Worm (Caenorhabditis elegans) whole organism, late embryonic: ENCODE measurements around the gene srbc-58.
A peak's percentile ranks its signal among the peaks of the same experiment; 100 is the strongest.

Experiments used
- ama-1 ChIP-seq: fragments of 150-350 bp; optimal IDR thresholded peaks from 2 replicates; lab custom pipeline; 2014
- dmd-4 ChIP-seq: sonication (generic microtip); optimal IDR thresholded peaks from 2 replicates; lab custom pipeline; 2016; ENCODE audit warnings: borderline replicate concordance, missing genetic modification characterization, missing compliant biosample characterization
- elt-2 ChIP-seq: sonication (generic microtip); optimal IDR thresholded peaks from 2 replicates; lab custom pipeline; 2016; ENCODE audit warnings: missing genetic modification reagents, missing genetic modification characterization, missing compliant biosample characterization
- elt-4 ChIP-seq: sonication (generic microtip); optimal IDR thresholded peaks from 2 replicates; lab custom pipeline; 2016; ENCODE audit warnings: missing genetic modification characterization, missing compliant biosample characterization
- eyg-1 ChIP-seq: sonication (generic microtip); optimal IDR thresholded peaks from 2 replicates; lab custom pipeline; 2016; ENCODE audit warnings: missing genotype, missing genetic modification characterization, missing compliant biosample characterization
- fax-1 ChIP-seq: sonication (generic microtip); optimal IDR thresholded peaks from 2 replicates; lab custom pipeline; 2016; ENCODE audit warnings: missing genotype, missing genetic modification characterization, missing compliant biosample characterization
- nfya-1 ChIP-seq: sonication (generic microtip); optimal IDR thresholded peaks from 2 replicates; lab custom pipeline; 2017; ENCODE audit warnings: missing genetic modification characterization, mild to moderate bottlenecking, missing compliant biosample characterization, antibody characterized with exemption, moderate library complexity
- pat-9 ChIP-seq: fragments of 200-800 bp; sonication (Bioruptor generic); optimal IDR thresholded peaks from 2 replicates; lab custom pipeline; 2018; ENCODE audit warnings: mild to moderate bottlenecking, missing genetic modification characterization, moderate library complexity, missing compliant biosample characterization
- pqm-1 ChIP-seq: sonication (generic microtip); optimal IDR thresholded peaks from 2 replicates; lab custom pipeline; 2016; ENCODE audit warnings: missing genetic modification characterization, missing compliant biosample characterization
- sox-4 ChIP-seq: sonication (generic microtip); optimal IDR thresholded peaks from 2 replicates; lab custom pipeline; 2017; ENCODE audit warnings: mild to moderate bottlenecking, missing genetic modification characterization, inconsistent platforms, missing compliant biosample characterization
- unc-42 ChIP-seq: sonication (generic microtip); optimal IDR thresholded peaks from 2 replicates; lab custom pipeline; 2016; ENCODE audit warnings: missing genotype, missing genetic modification characterization, missing compliant biosample characterization

DNA sequence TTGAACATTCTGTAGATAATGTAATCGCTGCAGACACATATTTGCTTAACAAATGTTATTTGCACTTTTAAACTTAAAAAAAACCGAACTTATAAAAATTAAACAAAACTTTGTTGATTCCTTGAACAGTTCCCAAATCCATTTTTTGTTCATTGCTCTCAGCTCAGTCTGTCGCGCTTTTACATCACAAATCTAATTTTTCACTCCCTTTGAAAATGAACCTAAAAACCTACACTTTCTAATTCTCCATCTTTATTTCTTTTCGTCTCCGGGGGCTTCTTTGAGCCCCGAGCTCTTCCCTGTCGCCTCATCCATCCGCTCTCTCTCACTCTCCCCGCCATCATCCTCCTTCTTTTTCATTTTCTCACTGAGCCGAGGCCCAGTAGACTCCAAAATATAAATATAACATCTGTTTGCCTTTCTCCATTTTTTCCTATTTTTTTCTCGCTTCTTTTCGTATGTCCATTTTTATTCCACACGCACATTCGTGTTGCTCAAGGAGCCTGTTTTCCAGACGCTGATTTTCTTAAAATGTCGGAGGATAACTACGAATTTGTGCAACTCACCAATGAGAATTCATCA is 35.6 kb downstream of the srbc-58 start, which contains the start of gene R13D11.4:
- TF ChIP-seq sox-4 (tag; lab: Kevin White, UChicago) (no peak), elt-4 (tag; lab: Kevin White, UChicago) (no peak), unc-42 (tag; lab: Kevin White, UChicago) (peak; percentile 74), pqm-1 (tag; lab: Kevin White, UChicago) (no peak), pat-9 (no peak), nfya-1 (tag; lab: Kevin White, UChicago) (no peak), fax-1 (tag; lab: Kevin White, UChicago) (no peak), elt-2 (tag; lab: Kevin White, UChicago) (no peak), eyg-1 (no peak), dmd-4 (tag; lab: Kevin White, UChicago) (no peak), ama-1 (lab: Kevin White, UChicago) (no peak)
